Fruit fly (Drosophila melanogaster): ENCODE results near the gene Oga.

dm6 chr3R:21210081-21210480 lies 8.8 kb upstream of the Oga start:
- TF ChIP-seq CG8301 (tag; optimal IDR thresholded peaks at IDR 0.05) (no peak), CG14655 (GFP tag; optimal IDR thresholded peaks at IDR 0.05) (no peak), Pif1A (GFP tag; optimal IDR thresholded peaks at IDR 0.05) (no peak), CG9948 (tag; optimal IDR thresholded peaks at IDR 0.05) (no peak), Ets98B (GFP tag; IDR thresholded peaks at IDR 0.05) (no peak)
